Worm (Caenorhabditis elegans) whole organism, L2 larva: ENCODE results near the gene Y97E10B.1.

Experiments used
- aly-2 ChIP-seq: fragments of 150-350 bp; optimal IDR thresholded peaks from 2 replicates; lab custom pipeline; 2014; ENCODE audit warnings: missing biosample characterization, missing genetic modification characterization
- egl-27 ChIP-seq: sonication (generic microtip); optimal IDR thresholded peaks from 3 replicates; lab custom pipeline; 2017; ENCODE audit warnings: missing biosample characterization, missing genetic modification reagents, missing genetic modification characterization
- lin-13 ChIP-seq: fragments of 150-350 bp; optimal IDR thresholded peaks from 2 replicates; lab custom pipeline; 2014; ENCODE audit warnings: missing biosample characterization, missing genetic modification reagents, missing genetic modification characterization
- mab-5 ChIP-seq: fragments of 150-350 bp; optimal IDR thresholded peaks from 2 replicates; lab custom pipeline; 2014; ENCODE audit warnings: missing biosample characterization, missing genetic modification characterization
- unc-39 ChIP-seq: fragments of 150-350 bp; optimal IDR thresholded peaks from 2 replicates; lab custom pipeline; 2014; ENCODE audit warnings: missing biosample characterization, missing genetic modification characterization
- unc-62 ChIP-seq: fragments of 150-350 bp; optimal IDR thresholded peaks from 2 replicates; lab custom pipeline; 2014; ENCODE audit warnings: missing biosample characterization, missing genetic modification reagents, missing genetic modification characterization
- ztf-11 ChIP-seq: sonication (generic microtip); optimal IDR thresholded peaks from 2 replicates; lab custom pipeline; 2017; ENCODE audit warnings: missing biosample characterization, missing genetic modification characterization

ce11 chrV:7908431-7908830, 35.2 kb upstream of the Y97E10B.1 start:
- TF ChIP-seq unc-39 (tag; lab: Kevin White, UChicago) (no peak), egl-27 (tag; lab: Kevin White, UChicago) (no peak), unc-62 (GFP tag; lab: Kevin White, UChicago) (no peak), mab-5 (tag; lab: Kevin White, UChicago) (no peak), lin-13 (GFP tag; lab: Kevin White, UChicago) (no peak), aly-2 (no peak), ztf-11 (tag; lab: Kevin White, UChicago) (no peak)
